Fruit fly (Drosophila melanogaster) whole organism, embryonic: ENCODE results near the gene Bap111.

Source experiments
- Abd-B ChIP-seq: fragments of 200-800 bp; sonication (Bioruptor generic); optimal IDR thresholded peaks from 2 replicates; lab custom pipeline; 2018; ENCODE audit warnings: missing biosample characterization, mild to moderate bottlenecking, missing genetic modification characterization, moderate library complexity
- BtbVII ChIP-seq: fragments of 200-800 bp; sonication (Bioruptor generic); optimal IDR thresholded peaks from 3 replicates; lab custom pipeline; 2017; ENCODE audit warnings: missing biosample characterization, mild to moderate bottlenecking, missing genetic modification characterization
- CG11085 ChIP-seq: fragments of 200-800 bp; sonication (Bioruptor generic); IDR thresholded peaks from 2 replicates; pipeline ENCODE4 v1.3.6; 2022; ENCODE audit warnings: missing biosample characterization, missing genetic modification characterization
- CG11247 ChIP-seq: fragments of 200-800 bp; sonication (Bioruptor generic); IDR thresholded peaks from 2 replicates; pipeline ENCODE4 v1.3.6; 2022; ENCODE audit warnings: missing biosample characterization, missing genetic modification characterization
- CG1233 ChIP-seq: fragments of 200-800 bp; sonication (Bioruptor generic); optimal IDR thresholded peaks from 4 replicates; lab custom pipeline; 2018; ENCODE audit warnings: missing biosample characterization, mild to moderate bottlenecking, missing genetic modification characterization
- CG12942 ChIP-seq: fragments of 200-800 bp; sonication (Bioruptor generic); optimal IDR thresholded peaks from 3 replicates; lab custom pipeline; 2016; ENCODE audit warnings: missing biosample characterization, missing genetic modification characterization
- CG14965 ChIP-seq: fragments of 200-800 bp; sonication (Bioruptor generic); optimal IDR thresholded peaks from 2 replicates; lab custom pipeline; 2016; ENCODE audit warnings: missing biosample characterization, missing genetic modification characterization, borderline replicate concordance
- CG15269 ChIP-seq: fragments of 200-800 bp; sonication (Bioruptor generic); optimal IDR thresholded peaks from 2 replicates; lab custom pipeline; 2018; ENCODE audit warnings: missing biosample characterization, mild to moderate bottlenecking, missing genetic modification characterization, moderate library complexity
- CG17361 ChIP-seq: fragments of 200-800 bp; sonication (Bioruptor generic); IDR thresholded peaks from 3 replicates; pipeline ENCODE4 v1.3.6; 2022; ENCODE audit warnings: missing biosample characterization, missing genetic modification characterization
- CG1832 ChIP-seq: fragments of 200-800 bp; sonication (Bioruptor generic); optimal IDR thresholded peaks from 2 replicates; lab custom pipeline; 2017; ENCODE audit warnings: missing biosample characterization, mild to moderate bottlenecking, missing genetic modification characterization, inconsistent platforms
- CG18476 ChIP-seq: fragments of 200-800 bp; sonication (Bioruptor generic); optimal IDR thresholded peaks from 2 replicates; lab custom pipeline; 2016; ENCODE audit warnings: missing biosample characterization, mild to moderate bottlenecking, missing genetic modification characterization
- CG2116 ChIP-seq: fragments of 200-800 bp; sonication (Bioruptor generic); optimal IDR thresholded peaks from 3 replicates; lab custom pipeline; 2018; ENCODE audit warnings: missing biosample characterization, mild to moderate bottlenecking, missing genetic modification characterization
- CG2129 ChIP-seq: fragments of 200-800 bp; sonication (Bioruptor generic); IDR thresholded peaks from 2 replicates; pipeline ENCODE4 v1.3.6; 2022; ENCODE audit warnings: missing biosample characterization, missing genetic modification characterization; ENCODE audit not compliant: partially characterized antibody
- CG31441 ChIP-seq: fragments of 200-800 bp; sonication (Bioruptor generic); IDR thresholded peaks from 2 replicates; pipeline ENCODE4 v1.3.6; 2022; ENCODE audit warnings: missing biosample characterization, missing genetic modification characterization
- CG4282 ChIP-seq: fragments of 200-800 bp; sonication (Bioruptor generic); optimal IDR thresholded peaks from 2 replicates; lab custom pipeline; 2016; ENCODE audit warnings: missing biosample characterization, missing genetic modification characterization
- CG4707 ChIP-seq: fragments of 200-800 bp; sonication (Bioruptor generic); optimal IDR thresholded peaks from 2 replicates; lab custom pipeline; 2018; ENCODE audit warnings: missing biosample characterization, mild to moderate bottlenecking, missing genetic modification characterization, moderate library complexity
- CG4854 ChIP-seq: fragments of 200-800 bp; sonication (Bioruptor generic); optimal IDR thresholded peaks from 2 replicates; lab custom pipeline; 2016; ENCODE audit warnings: missing biosample characterization, missing genetic modification characterization, inconsistent platforms
- CG6683 ChIP-seq: fragments of 200-800 bp; sonication (Bioruptor generic); optimal IDR thresholded peaks from 2 replicates; lab custom pipeline; 2017; ENCODE audit warnings: missing biosample characterization, mild to moderate bottlenecking, missing genetic modification characterization, missing genetic modification reagents
- CG8089 ChIP-seq: fragments of 200-800 bp; sonication (Bioruptor generic); optimal IDR thresholded peaks from 3 replicates; lab custom pipeline; 2016; ENCODE audit warnings: missing biosample characterization, missing genetic modification characterization
- CG8478 ChIP-seq: fragments of >200 bp; optimal IDR thresholded peaks from 2 replicates; lab custom pipeline; 2018
- CG9215 ChIP-seq: fragments of 200-800 bp; sonication (Bioruptor generic); IDR thresholded peaks from 2 replicates; pipeline ENCODE4 v1.3.6; 2022; ENCODE audit warnings: missing biosample characterization, missing genetic modification characterization
- D19B ChIP-seq: fragments of 200-800 bp; sonication (Bioruptor generic); optimal IDR thresholded peaks from 2 replicates; lab custom pipeline; 2017; ENCODE audit warnings: missing biosample characterization, mild to moderate bottlenecking, missing genetic modification characterization
- GATAe ChIP-seq: fragments of 200-800 bp; sonication (Bioruptor generic); conservative IDR thresholded peaks from 2 replicates; pipeline ENCODE4 v1.3.6; 2022; ENCODE audit warnings: missing biosample characterization, missing genetic modification characterization
- Lpt ChIP-seq: fragments of >200 bp; optimal IDR thresholded peaks from 2 replicates; lab custom pipeline; 2018; ENCODE audit warnings: missing biosample characterization, missing genetic modification characterization
- Med ChIP-seq: fragments of 200-800 bp; sonication (Bioruptor generic); peaks from one replicate; lab custom pipeline; 2016; ENCODE audit warnings: missing biosample characterization, missing genetic modification characterization, mild to moderate bottlenecking, inconsistent platforms, moderate library complexity
- Nf-YA ChIP-seq: fragments of 200-800 bp; sonication (Bioruptor generic); IDR thresholded peaks from 2 replicates; pipeline ENCODE4 v1.3.6; 2022; ENCODE audit warnings: missing biosample characterization, missing genetic modification characterization
- Oaz ChIP-seq: fragments of 200-800 bp; sonication (Bioruptor generic); IDR thresholded peaks from 2 replicates; pipeline ENCODE4 v1.3.6; 2022; ENCODE audit warnings: missing biosample characterization, missing genetic modification characterization
- Oli ChIP-seq: fragments of 200-800 bp; sonication (Bioruptor generic); optimal IDR thresholded peaks from 2 replicates; lab custom pipeline; 2018; ENCODE audit warnings: missing biosample characterization, mild to moderate bottlenecking, missing genetic modification characterization, moderate library complexity
- Scr ChIP-seq: fragments of 200-800 bp; sonication (Bioruptor generic); IDR thresholded peaks from 2 replicates; pipeline ENCODE4 v1.3.6; 2022; ENCODE audit warnings: missing biosample characterization, missing genetic modification characterization; ENCODE audit not compliant: partially characterized antibody
- Sry-δ ChIP-seq: fragments of 200-800 bp; sonication (Bioruptor generic); optimal IDR thresholded peaks from 2 replicates; lab custom pipeline; 2016; ENCODE audit warnings: missing biosample characterization, missing genetic modification characterization
- Ssrp ChIP-seq: fragments of 200-800 bp; sonication (Bioruptor generic); optimal IDR thresholded peaks from 2 replicates; lab custom pipeline; 2018; ENCODE audit warnings: missing biosample characterization, mild to moderate bottlenecking, missing genetic modification characterization, moderate library complexity
- ac ChIP-seq: fragments of 200-800 bp; sonication (Bioruptor generic); optimal IDR thresholded peaks from 3 replicates; lab custom pipeline; 2017; ENCODE audit warnings: missing biosample characterization, mild to moderate bottlenecking, missing genetic modification characterization
- cwo ChIP-seq: fragments of 200-800 bp; sonication (Bioruptor generic); optimal IDR thresholded peaks from 3 replicates; lab custom pipeline; 2017; ENCODE audit warnings: missing biosample characterization, missing genetic modification characterization, mild to moderate bottlenecking, moderate library complexity, missing genetic modification reagents
- da ChIP-seq: fragments of 200-800 bp; sonication (Bioruptor generic); optimal IDR thresholded peaks from 2 replicates; lab custom pipeline; 2016; ENCODE audit warnings: missing biosample characterization, missing genetic modification characterization
- dan ChIP-seq: fragments of 200-800 bp; sonication (Bioruptor generic); IDR thresholded peaks from 2 replicates; pipeline ENCODE4 v1.3.6; 2022; ENCODE audit warnings: missing biosample characterization, missing genetic modification characterization
- danr ChIP-seq: fragments of 200-800 bp; sonication (Bioruptor generic); IDR thresholded peaks from 2 replicates; pipeline ENCODE4 v1.3.6; 2022; ENCODE audit warnings: missing biosample characterization, missing genetic modification characterization
- dmrt11E ChIP-seq: fragments of 200-800 bp; sonication (Bioruptor generic); optimal IDR thresholded peaks from 3 replicates; lab custom pipeline; 2018; ENCODE audit warnings: missing biosample characterization, mild to moderate bottlenecking, missing genetic modification characterization, moderate library complexity
- ftz-f1 ChIP-seq: fragments of 200-800 bp; sonication (Bioruptor generic); optimal IDR thresholded peaks from 2 replicates; lab custom pipeline; 2016; ENCODE audit warnings: missing biosample characterization, missing genetic modification characterization
- gcm ChIP-seq: fragments of 200-800 bp; sonication (Bioruptor generic); optimal IDR thresholded peaks from 2 replicates; lab custom pipeline; 2019; ENCODE audit warnings: missing biosample characterization, mild to moderate bottlenecking, missing genetic modification characterization, moderate library complexity
- grau ChIP-seq: fragments of 200-800 bp; optimal IDR thresholded peaks from 3 replicates; lab custom pipeline; 2019; ENCODE audit warnings: missing biosample characterization, mild to moderate bottlenecking, missing genetic modification characterization, moderate library complexity
- hbn ChIP-seq: fragments of 200-800 bp; sonication (Bioruptor generic); IDR thresholded peaks from 2 replicates; pipeline ENCODE4 v1.3.6; 2022; ENCODE audit warnings: missing biosample characterization, missing genetic modification characterization; ENCODE audit not compliant: partially characterized antibody
- jumu ChIP-seq: fragments of 200-800 bp; sonication (Bioruptor generic); optimal IDR thresholded peaks from 3 replicates; lab custom pipeline; 2016; ENCODE audit warnings: missing biosample characterization, missing genetic modification characterization
- luna ChIP-seq: fragments of 200-800 bp; sonication (Bioruptor generic); optimal IDR thresholded peaks from 2 replicates; lab custom pipeline; 2016; ENCODE audit warnings: missing biosample characterization, missing genetic modification characterization
- nerfin-1 ChIP-seq: fragments of 200-800 bp; sonication (Bioruptor generic); optimal IDR thresholded peaks from 3 replicates; lab custom pipeline; 2019; ENCODE audit warnings: missing biosample characterization, mild to moderate bottlenecking, missing genetic modification characterization, moderate library complexity
- sisA ChIP-seq: fragments of 200-800 bp; sonication (Bioruptor generic); IDR thresholded peaks from 2 replicates; pipeline ENCODE4 v1.3.6; 2022; ENCODE audit warnings: missing biosample characterization, missing genetic modification characterization
- slp2 ChIP-seq: fragments of 200-800 bp; sonication (Bioruptor generic); optimal IDR thresholded peaks from 2 replicates; lab custom pipeline; 2016; ENCODE audit warnings: missing biosample characterization, missing genetic modification characterization
- sqz ChIP-seq: fragments of 200-800 bp; sonication (Bioruptor generic); optimal IDR thresholded peaks from 3 replicates; lab custom pipeline; 2018; ENCODE audit warnings: missing biosample characterization, mild to moderate bottlenecking, missing genetic modification characterization
- tio ChIP-seq: fragments of 200-800 bp; sonication (Bioruptor generic); optimal IDR thresholded peaks from 2 replicates; lab custom pipeline; 2017; ENCODE audit warnings: missing biosample characterization, missing genetic modification characterization, inconsistent platforms
- tup ChIP-seq: fragments of 200-800 bp; sonication (Bioruptor generic); optimal IDR thresholded peaks from 2 replicates; lab custom pipeline; 2016; ENCODE audit warnings: missing biosample characterization, mild to moderate bottlenecking, missing genetic modification characterization, moderate library complexity

Bap111 gene

DNA sequence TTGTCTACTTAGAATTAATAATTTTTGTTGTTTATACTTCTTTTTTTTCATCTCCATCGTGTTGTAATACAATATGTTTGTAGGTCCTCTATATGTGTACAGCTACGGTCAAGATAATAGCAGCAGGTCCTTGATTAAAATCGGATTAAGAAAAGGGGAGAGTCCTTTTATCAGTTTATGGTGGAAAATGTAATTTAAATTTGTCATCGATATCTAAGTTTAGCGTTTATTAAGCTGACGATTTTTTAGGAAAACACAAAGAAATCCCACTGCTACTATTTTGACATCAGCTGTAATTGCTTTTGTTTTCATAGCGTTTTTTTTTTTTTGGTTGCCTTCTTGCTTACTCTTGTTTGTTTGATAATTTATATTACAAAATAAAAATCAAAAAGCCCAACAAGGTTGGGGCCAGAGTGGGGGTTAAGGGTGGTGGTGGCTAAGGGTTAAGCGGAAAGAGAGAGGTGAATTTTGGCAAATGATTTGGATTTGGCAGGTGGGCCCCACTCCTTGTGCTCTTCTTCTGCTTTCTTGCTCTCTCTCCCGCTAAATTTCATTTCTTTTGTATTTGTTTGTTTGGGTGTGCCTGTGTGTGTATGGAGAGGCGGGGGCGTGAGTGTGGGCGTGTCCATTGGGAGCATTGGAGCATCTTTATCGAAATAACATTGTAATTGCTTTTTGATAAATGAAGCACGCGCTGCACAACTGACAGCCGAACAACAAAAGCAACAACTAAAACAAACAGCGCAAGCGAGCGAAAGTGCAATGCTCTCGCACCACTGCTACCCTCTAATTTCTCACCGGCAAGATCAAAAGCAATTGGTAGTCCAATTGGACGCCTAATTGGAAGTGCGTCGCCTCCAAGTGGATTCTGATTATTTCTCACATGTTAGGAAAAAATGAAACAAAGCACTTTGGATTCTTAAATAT is 28.0 kb upstream of the Bap111 start (continued):
- TF ChIP-seq CG18476 (GFP tag; lab: Kevin White, UChicago): no peak
- TF ChIP-seq Ssrp: peak; percentile 23
- no peak for TF ChIP-seq tup
- peak; percentile 19 for TF ChIP-seq CG2116 (GFP tag; lab: Kevin White, UChicago)
- TF ChIP-seq CG17361 (GFP tag; lab: Robert Waterston, UW): peak; percentile 23; the same call in 1 of the 3 replicates
- no peak for TF ChIP-seq ac (GFP tag; lab: Kevin White, UChicago)
- TF ChIP-seq CG1832 (GFP tag; lab: Kevin White, UChicago): no peak
- TF ChIP-seq GATAe: no peak
- peak; percentile 45 for TF ChIP-seq BtbVII (GFP tag; lab: Kevin White, UChicago)
- peak; percentile 86 for TF ChIP-seq Med (GFP tag; lab: Kevin White, UChicago)
- TF ChIP-seq CG11085 (GFP tag; lab: Robert Waterston, UW): no peak
- no peak for TF ChIP-seq CG12942 (GFP tag; lab: Kevin White, UChicago)
- TF ChIP-seq CG8478: no peak
- TF ChIP-seq Sry-δ (GFP tag; lab: Kevin White, UChicago): no peak
- TF ChIP-seq sqz: no peak
- peak; percentile 1 for TF ChIP-seq CG4707 (GFP tag; lab: Kevin White, UChicago)
- no peak for TF ChIP-seq danr (GFP tag; lab: Robert Waterston, UW)
- TF ChIP-seq tio (GFP tag; lab: Kevin White, UChicago): peak; percentile 28
- peak; percentile 36 for TF ChIP-seq CG1233 (GFP tag; lab: Kevin White, UChicago)
- TF ChIP-seq D19B: peak; percentile 81
- TF ChIP-seq gcm (GFP tag; lab: Kevin White, UChicago): peak; percentile 7
- TF ChIP-seq cwo (GFP tag; lab: Kevin White, UChicago): peak; percentile 41
- TF ChIP-seq ftz-f1 (GFP tag; lab: Kevin White, UChicago): no peak
- no peak for TF ChIP-seq CG14965 (GFP tag; lab: Kevin White, UChicago)
- TF ChIP-seq CG6683 (GFP tag; lab: Kevin White, UChicago): no peak
- peak; percentile 12 for TF ChIP-seq CG4854 (GFP tag; lab: Kevin White, UChicago)
- peak; percentile 6 for TF ChIP-seq nerfin-1 (tag; lab: Kevin White, UChicago)
- TF ChIP-seq sisA (GFP tag; lab: Robert Waterston, UW): peak; percentile 40; the same call in 1 of the 2 replicates
- peak; percentile 58 for TF ChIP-seq CG15269
- no peak for TF ChIP-seq dan (GFP tag; lab: Robert Waterston, UW)
- TF ChIP-seq Abd-B (GFP tag; lab: Kevin White, UChicago): no peak
- TF ChIP-seq Oaz (GFP tag; lab: Robert Waterston, UW): no peak
- TF ChIP-seq CG8089 (GFP tag; lab: Kevin White, UChicago): no peak
- no peak for TF ChIP-seq Nf-YA
- no peak for TF ChIP-seq CG2129
- no peak for TF ChIP-seq da
- TF ChIP-seq CG4282 (GFP tag; lab: Kevin White, UChicago): no peak
- TF ChIP-seq Lpt: no peak
- TF ChIP-seq CG11247: no peak
- TF ChIP-seq slp2 (GFP tag; lab: Kevin White, UChicago): no peak
- no peak for TF ChIP-seq luna (GFP tag; lab: Kevin White, UChicago)
- TF ChIP-seq hbn (GFP tag; lab: Robert Waterston, UW): no peak
- TF ChIP-seq CG9215 (GFP tag; lab: Robert Waterston, UW): no peak
- TF ChIP-seq CG31441 (GFP tag; lab: Robert Waterston, UW): peak; percentile 45; the same call in 1 of the 2 replicates
- peak; percentile 56 for TF ChIP-seq grau (tag; lab: Kevin White, UChicago)
- peak; percentile 11 for TF ChIP-seq dmrt11E (tag; lab: Kevin White, UChicago)
- TF ChIP-seq Scr: no peak
- no peak for TF ChIP-seq jumu
- TF ChIP-seq Oli (tag; lab: Kevin White, UChicago): peak; percentile 53
